Fruit fly (Drosophila melanogaster): Measurements from ENCODE around the gene nau.

The nau gene

dm6 chr3R:23721936-23722335, 3.8 kb upstream of the nau start (continued):
- TF ChIP-seq zf30C (GFP tag; optimal IDR thresholded peaks at IDR 0.05) (no peak), CG6689 (GFP tag; IDR thresholded peaks at IDR 0.05) (no peak), maf-S (GFP tag; optimal IDR thresholded peaks at IDR 0.05) (peak; percentile 9), CG33557 (GFP tag; optimal IDR thresholded peaks at IDR 0.05) (no peak), vfl (GFP tag; optimal IDR thresholded peaks at IDR 0.05) (no peak), CG43689 (GFP tag; IDR thresholded peaks at IDR 0.05) (no peak), CG11723 (GFP tag; optimal IDR thresholded peaks at IDR 0.05) (no peak), btn (GFP tag; optimal IDR thresholded peaks at IDR 0.05) (no peak), CG7357 (GFP tag; IDR thresholded peaks at IDR 0.05) (no peak), cwo (GFP tag; optimal IDR thresholded peaks at IDR 0.05) (no peak), CG34376 (GFP tag; optimal IDR thresholded peaks at IDR 0.05) (no peak), CG16863 (GFP tag; optimal IDR thresholded peaks at IDR 0.05) (no peak), wek (GFP tag; optimal IDR thresholded peaks at IDR 0.05) (no peak), Vsx1 (GFP tag; optimal IDR thresholded peaks at IDR 0.05) (no peak), CG7839 (tag; optimal IDR thresholded peaks at IDR 0.05) (peak; percentile 35), CG2129 (GFP tag; IDR thresholded peaks at IDR 0.05; ENCODE audit: partially characterized antibody) (no peak), CG17568 (GFP tag; optimal IDR thresholded peaks at IDR 0.05) (no peak), Ets97D (GFP tag; optimal IDR thresholded peaks at IDR 0.05) (peak; percentile 2), ranshi (GFP tag; IDR thresholded peaks at IDR 0.05) (no peak), shn (GFP tag; optimal IDR thresholded peaks at IDR 0.05) (no peak), aop (GFP tag; IDR thresholded peaks at IDR 0.05) (no peak), sug (tag; optimal IDR thresholded peaks at IDR 0.05) (peak; percentile 66), CG14441 (GFP tag; IDR thresholded peaks at IDR 0.05) (0 out of 2 replicates have a peak, but pooled peaks have one; percentile 6), B-H1 (GFP tag; IDR thresholded peaks at IDR 0.05) (no peak), vvl (GFP tag; IDR thresholded peaks at IDR 0.05) (peak; percentile 40; the same call in 1 of the 2 replicates), CG31388 (GFP tag; optimal IDR thresholded peaks at IDR 0.05) (no peak), Asciz (GFP tag; optimal IDR thresholded peaks at IDR 0.05) (peak; percentile 2), zen2 (GFP tag; IDR thresholded peaks at IDR 0.05; ENCODE audit: partially characterized antibody) (no peak), sens (GFP tag) (no peak), gt (GFP tag; IDR thresholded peaks at IDR 0.05) (no peak), rib (GFP tag; IDR thresholded peaks at IDR 0.05) (no peak), CG9215 (GFP tag; IDR thresholded peaks at IDR 0.05) (no peak), CG18619 (GFP tag; optimal IDR thresholded peaks at IDR 0.05) (peak; percentile 2), kni (GFP tag; optimal IDR thresholded peaks at IDR 0.05) (no peak), CG18764 (GFP tag; optimal IDR thresholded peaks at IDR 0.05) (no peak), CG6175 (GFP tag; IDR thresholded peaks at IDR 0.05) (no peak), unpg (GFP tag; optimal IDR thresholded peaks at IDR 0.05) (peak; percentile 23), PHDP (tag; optimal IDR thresholded peaks at IDR 0.05) (peak; percentile 64), CG14860 (GFP tag; IDR thresholded peaks at IDR 0.05; ENCODE audit: partially characterized antibody) (no peak), Bdp1 (GFP tag; optimal IDR thresholded peaks at IDR 0.05) (no peak), Sin3A (optimal IDR thresholded peaks at IDR 0.05) (no peak), CG13296 (GFP tag; optimal IDR thresholded peaks at IDR 0.05) (peak; percentile 19), Hand (GFP tag; optimal IDR thresholded peaks at IDR 0.05) (no peak), CG13424 (tag; optimal IDR thresholded peaks at IDR 0.05) (peak; percentile 33), schlank (tag; optimal IDR thresholded peaks at IDR 0.05) (no peak), CG8924 (tag; optimal IDR thresholded peaks at IDR 0.05) (peak; percentile 12), sima (GFP tag; optimal IDR thresholded peaks at IDR 0.05) (no peak), CG2116 (GFP tag; optimal IDR thresholded peaks at IDR 0.05) (peak; percentile 24), CG12236 (GFP tag; optimal IDR thresholded peaks at IDR 0.05) (no peak), Drgx (GFP tag; IDR thresholded peaks at IDR 0.05) (no peak), bab2 (GFP tag; optimal IDR thresholded peaks at IDR 0.05) (no peak), Jarid2 (GFP tag; optimal IDR thresholded peaks at IDR 0.05) (peak; percentile 1)
